Worm (Caenorhabditis elegans): ENCODE data around the gene F14D2.5.

The F14D2.5 gene

DNA sequence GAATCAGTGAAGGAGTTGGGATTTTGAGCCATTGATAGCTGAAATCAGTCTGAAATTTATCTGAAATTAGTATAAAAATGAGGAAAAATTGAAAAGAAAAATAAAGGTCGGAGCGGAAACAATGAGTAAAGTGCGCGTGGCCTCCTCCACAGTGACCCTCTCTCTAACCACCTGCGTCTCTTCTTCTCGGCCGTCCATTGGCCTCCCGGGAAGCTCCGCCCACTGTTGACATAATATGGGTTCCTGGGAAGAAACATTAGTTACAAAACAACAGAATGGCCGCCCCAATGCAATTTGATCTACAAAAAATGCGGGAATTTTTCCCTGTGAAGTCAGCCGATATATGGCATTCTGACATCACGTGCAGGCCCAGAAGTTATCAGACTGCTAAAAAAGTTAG, 29.7 kb downstream of the F14D2.5 start, which contains the start of gene Y49F6C.8:
TSS of gene Y49F6C.8 (minus strand) at position 51 of the 400 bp plus-strand sequence.
- TF ChIP-seq fkh-2 (tag; optimal IDR thresholded peaks at IDR 0.05), result no peak
- TF ChIP-seq nfya-1 (tag; optimal IDR thresholded peaks at IDR 0.05; ENCODE audit: insufficient read depth), result peak; percentile 96

- TF ChIP-seq hmg-11 (tag; optimal IDR thresholded peaks at IDR 0.05) (no peak), lin-39 (tag; optimal IDR thresholded peaks at IDR 0.05) (no peak)
These were observed 30.7 kb downstream of the F14D2.5 start, which contains the start of gene bath-23 for ce11 chrII:3371010-3371409. Gene bath-23, plus strand, starts transcription at chrII:3371310.

ce11 chrII:3373875-3374274, 33.5 kb downstream of the F14D2.5 start:
- TF ChIP-seq lin-39 (tag; optimal IDR thresholded peaks at IDR 0.05) (no peak), ceh-28 (tag; optimal IDR thresholded peaks at IDR 0.05) (peak; percentile 6), sea-2 (GFP tag; optimal IDR thresholded peaks at IDR 0.05) (peak; percentile 7)

DNA sequence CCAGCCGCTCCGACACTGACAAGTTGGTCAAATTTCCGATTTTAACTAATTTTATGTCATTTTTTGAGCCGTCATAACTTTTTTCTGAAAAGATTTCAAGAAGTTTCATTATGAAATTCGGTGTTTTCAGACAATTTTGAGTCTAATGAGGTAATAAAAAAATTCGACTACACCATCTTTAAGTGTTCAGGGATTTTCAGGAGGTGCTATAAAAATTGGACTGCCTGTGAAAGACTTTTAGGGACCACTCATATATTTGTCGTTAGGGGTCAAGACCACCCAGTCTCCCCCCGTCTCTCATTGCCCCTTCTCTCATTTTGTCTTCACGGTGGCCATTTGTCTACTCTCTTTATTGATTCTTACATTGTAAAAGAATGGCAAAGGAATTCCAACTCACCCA, 34.4 kb downstream of the F14D2.5 start, which contains the start of gene bath-10:
TSS of gene bath-10 (plus strand) at position 301 of the 400 bp plus-strand sequence.
- TF ChIP-seq unc-62 (GFP tag; optimal IDR thresholded peaks at IDR 0.05), result no peak
- TF ChIP-seq elt-1 (tag; optimal IDR thresholded peaks at IDR 0.05), result no peak
- TF ChIP-seq nhr-43 (tag; optimal IDR thresholded peaks at IDR 0.05; ENCODE audit: poor library complexity, severe bottlenecking), result no peak
- TF ChIP-seq fkh-2 (tag; optimal IDR thresholded peaks at IDR 0.05), result no peak
- no peak for TF ChIP-seq nhr-237 (tag; optimal IDR thresholded peaks at IDR 0.05)
- TF ChIP-seq nhr-28 (tag; optimal IDR thresholded peaks at IDR 0.05), result no peak
- TF ChIP-seq ceh-16 (tag; optimal IDR thresholded peaks at IDR 0.05), result no peak
- TF ChIP-seq egl-5 (tag; optimal IDR thresholded peaks at IDR 0.05), result no peak
- no peak for TF ChIP-seq ZK546.5 (tag; optimal IDR thresholded peaks at IDR 0.05)
- no peak for TF ChIP-seq nhr-11 (tag; optimal IDR thresholded peaks at IDR 0.05)
- TF ChIP-seq aly-2 (tag; optimal IDR thresholded peaks at IDR 0.05), result no peak
- no peak for TF ChIP-seq ceh-28 (tag; optimal IDR thresholded peaks at IDR 0.05)
- TF ChIP-seq nhr-67 (tag; optimal IDR thresholded peaks at IDR 0.05), result no peak
- no peak for TF ChIP-seq fkh-10 (GFP tag; optimal IDR thresholded peaks at IDR 0.05)
- TF ChIP-seq ztf-11 (tag; optimal IDR thresholded peaks at IDR 0.05), result no peak

ce11 chrII:3375302-3375701, 35.0 kb downstream of the F14D2.5 start:
- TF ChIP-seq ZK546.5 (tag; optimal IDR thresholded peaks at IDR 0.05) (no peak), unc-39 (tag; optimal IDR thresholded peaks at IDR 0.05) (no peak), jun-1 (tag; optimal IDR thresholded peaks at IDR 0.05) (no peak), pqm-1 (tag; optimal IDR thresholded peaks at IDR 0.05) (no peak), unc-62 (GFP tag; optimal IDR thresholded peaks at IDR 0.05) (no peak), egl-5 (tag; optimal IDR thresholded peaks at IDR 0.05) (no peak), hmg-11 (tag; optimal IDR thresholded peaks at IDR 0.05) (no peak), egl-27 (tag; optimal IDR thresholded peaks at IDR 0.05) (no peak), ceh-28 (tag; optimal IDR thresholded peaks at IDR 0.05) (no peak), ztf-11 (tag; optimal IDR thresholded peaks at IDR 0.05) (no peak), daf-12 (tag; optimal IDR thresholded peaks at IDR 0.05) (no peak), ama-1 (optimal IDR thresholded peaks at IDR 0.05) (no peak), ceh-82 (tag; optimal IDR thresholded peaks at IDR 0.05) (no peak), elt-1 (tag; optimal IDR thresholded peaks at IDR 0.05) (no peak)

DNA sequence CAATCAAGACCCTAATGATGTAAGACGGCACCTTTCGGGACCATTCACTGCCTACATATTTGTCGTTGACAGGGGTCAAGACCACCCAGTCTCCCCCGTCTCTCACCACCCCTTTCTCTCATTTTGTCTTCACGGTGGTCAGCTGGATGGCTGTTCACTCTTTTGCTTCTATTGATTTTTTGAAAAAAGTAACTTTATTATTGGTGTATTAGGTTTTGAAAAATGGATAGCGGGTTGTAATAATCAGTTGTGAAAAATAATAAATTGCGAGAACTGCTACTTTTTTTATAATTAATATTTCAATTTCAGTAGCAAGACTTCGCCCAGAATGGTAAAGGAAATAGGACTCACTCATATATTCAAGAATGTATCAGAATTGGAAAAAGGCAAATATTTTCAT, 36.4 kb downstream of the F14D2.5 start, which contains the start of gene bath-9:
TSS of gene bath-9 (plus strand) at position 301 of the 400 bp plus-strand sequence.
- TF ChIP-seq fkh-2 (tag; optimal IDR thresholded peaks at IDR 0.05) (no peak), nhr-67 (tag; optimal IDR thresholded peaks at IDR 0.05) (no peak), nhr-23 (tag; optimal IDR thresholded peaks at IDR 0.05) (no peak), nhr-43 (tag; optimal IDR thresholded peaks at IDR 0.05; ENCODE audit: poor library complexity, severe bottlenecking) (no peak), nhr-28 (tag; optimal IDR thresholded peaks at IDR 0.05) (no peak), fkh-10 (GFP tag; optimal IDR thresholded peaks at IDR 0.05) (no peak), elt-3 (tag; optimal IDR thresholded peaks at IDR 0.05) (no peak)

- TF ChIP-seq unc-62 (GFP tag; optimal IDR thresholded peaks at IDR 0.05), result no peak
- TF ChIP-seq nhr-77 (tag; optimal IDR thresholded peaks at IDR 0.05), result no peak
- TF ChIP-seq ZK546.5 (tag; optimal IDR thresholded peaks at IDR 0.05), result no peak
- no peak for TF ChIP-seq aly-2 (tag; optimal IDR thresholded peaks at IDR 0.05)
- TF ChIP-seq fos-1 (tag; optimal IDR thresholded peaks at IDR 0.05), result no peak
- no peak for TF ChIP-seq nhr-28 (tag; optimal IDR thresholded peaks at IDR 0.05)
- TF ChIP-seq nhr-43 (tag; optimal IDR thresholded peaks at IDR 0.05; ENCODE audit: poor library complexity, severe bottlenecking), result no peak
- TF ChIP-seq lin-39 (tag; optimal IDR thresholded peaks at IDR 0.05), result no peak
- TF ChIP-seq ama-1 (optimal IDR thresholded peaks at IDR 0.05), result no peak
These were observed 37.9 kb downstream of the F14D2.5 start, which contains the start of gene Y49F6C.2 for ce11 chrII:3378275-3378674. Gene Y49F6C.2, plus strand, starts transcription at chrII:3378575.
